Worm (Caenorhabditis elegans) whole organism, L2 larva: ENCODE data around the gene pqn-63.

ENCODE experiments used
- C34F6.9 ChIP-seq: fragments of 150-350 bp; optimal IDR thresholded peaks from 2 replicates; lab custom pipeline; 2014; ENCODE audit warnings: missing biosample characterization, missing genetic modification characterization
- F13H6.1 ChIP-seq: sonication (generic microtip); optimal IDR thresholded peaks from 2 replicates; lab custom pipeline; 2016; ENCODE audit warnings: missing genetic modification characterization, missing compliant biosample characterization
- R02D3.7 ChIP-seq: fragments of 150-350 bp; optimal IDR thresholded peaks from 2 replicates; lab custom pipeline; 2014; ENCODE audit warnings: missing biosample characterization, missing genetic modification characterization
- Y55F3AM.14 ChIP-seq: fragments of 200-800 bp; sonication (Bioruptor generic); optimal IDR thresholded peaks from 2 replicates; lab custom pipeline; 2018; ENCODE audit warnings: mild to moderate bottlenecking, missing genetic modification characterization, missing compliant biosample characterization
- ZK546.5 ChIP-seq: sonication (generic microtip); optimal IDR thresholded peaks from 2 replicates; lab custom pipeline; 2017; ENCODE audit warnings: missing biosample characterization, missing genetic modification characterization
- alr-1 ChIP-seq: fragments of 150-350 bp; optimal IDR thresholded peaks from 2 replicates; lab custom pipeline; 2014; ENCODE audit warnings: missing biosample characterization, missing genetic modification characterization
- aly-2 ChIP-seq: fragments of 150-350 bp; optimal IDR thresholded peaks from 2 replicates; lab custom pipeline; 2014; ENCODE audit warnings: missing biosample characterization, missing genetic modification characterization
- ama-1 ChIP-seq: fragments of 150-350 bp; optimal IDR thresholded peaks from 2 replicates; lab custom pipeline; 2018; ENCODE audit warnings: inconsistent platforms
- blmp-1 ChIP-seq: sonication (generic microtip); optimal IDR thresholded peaks from 2 replicates; lab custom pipeline; 2017; ENCODE audit warnings: missing genetic modification characterization, mild to moderate bottlenecking, missing compliant biosample characterization, antibody characterized with exemption, moderate library complexity; ENCODE audit not compliant: insufficient read depth
- ceh-16 ChIP-seq: fragments of 150-350 bp; optimal IDR thresholded peaks from 2 replicates; lab custom pipeline; 2014; ENCODE audit warnings: missing biosample characterization, missing genetic modification characterization
- ceh-82 ChIP-seq: fragments of 150-350 bp; optimal IDR thresholded peaks from 2 replicates; lab custom pipeline; 2014; ENCODE audit warnings: missing biosample characterization, missing genetic modification characterization
- crh-2 ChIP-seq: sonication (generic microtip); optimal IDR thresholded peaks from 2 replicates; lab custom pipeline; 2017; ENCODE audit warnings: missing biosample characterization, missing genetic modification characterization
- dmd-4 ChIP-seq: sonication (generic microtip); optimal IDR thresholded peaks from 2 replicates; lab custom pipeline; 2017; ENCODE audit warnings: missing biosample characterization, missing genetic modification characterization
- egl-27 ChIP-seq: sonication (generic microtip); optimal IDR thresholded peaks from 3 replicates; lab custom pipeline; 2017; ENCODE audit warnings: missing biosample characterization, missing genetic modification reagents, missing genetic modification characterization
- elt-1 ChIP-seq: fragments of 150-350 bp; optimal IDR thresholded peaks from 2 replicates; lab custom pipeline; 2014; ENCODE audit warnings: missing biosample characterization, missing genetic modification characterization
- elt-3 ChIP-seq: sonication (generic microtip); optimal IDR thresholded peaks from 2 replicates; lab custom pipeline; 2017; ENCODE audit warnings: missing biosample characterization, missing genetic modification characterization
- fos-1 ChIP-seq: fragments of 150-350 bp; optimal IDR thresholded peaks from 2 replicates; lab custom pipeline; 2014; ENCODE audit warnings: missing biosample characterization, missing genetic modification characterization
- gmeb-1 ChIP-seq: fragments of 150-350 bp; optimal IDR thresholded peaks from 2 replicates; lab custom pipeline; 2014; ENCODE audit warnings: missing biosample characterization, missing genetic modification characterization
- lin-11 ChIP-seq: fragments of 150-350 bp; sonication (generic microtip); optimal IDR thresholded peaks from 2 replicates; lab custom pipeline; 2014; ENCODE audit warnings: missing biosample characterization, missing genetic modification characterization, inconsistent platforms, mixed read lengths
- lin-13 ChIP-seq: fragments of 150-350 bp; optimal IDR thresholded peaks from 2 replicates; lab custom pipeline; 2014; ENCODE audit warnings: missing biosample characterization, missing genetic modification reagents, missing genetic modification characterization
- lin-39 ChIP-seq: fragments of 150-350 bp; optimal IDR thresholded peaks from 2 replicates; lab custom pipeline; 2014; ENCODE audit warnings: missing biosample characterization, missing genetic modification reagents, missing genetic modification characterization
- lsy-2 ChIP-seq, 2 experiments: fragments of 150-350 bp in 1 of 2; sonication (generic microtip) in 1 of 2; optimal IDR thresholded peaks; 2 replicates each; lab custom pipeline; 2014 to 2017; ENCODE audit warnings: missing biosample characterization in 2 of 2, missing genetic modification characterization in 2 of 2
- mab-5 ChIP-seq: fragments of 150-350 bp; optimal IDR thresholded peaks from 2 replicates; lab custom pipeline; 2014; ENCODE audit warnings: missing biosample characterization, missing genetic modification characterization
- mbf-1 ChIP-seq: sonication (generic microtip); optimal IDR thresholded peaks from 2 replicates; lab custom pipeline; 2017; ENCODE audit warnings: missing biosample characterization, missing genetic modification characterization
- mdl-1 ChIP-seq, 2 experiments: fragments of 150-350 bp in 1 of 2; sonication (generic microtip) in 1 of 2; optimal IDR thresholded peaks; 2 replicates each; lab custom pipeline; 2017; ENCODE audit warnings: missing biosample characterization in 2 of 2, missing genetic modification characterization in 2 of 2
- nhr-10 ChIP-seq: sonication (generic microtip); optimal IDR thresholded peaks from 2 replicates; lab custom pipeline; 2017; ENCODE audit warnings: missing biosample characterization, missing genetic modification characterization
- nhr-11 ChIP-seq: fragments of 150-350 bp; optimal IDR thresholded peaks from 2 replicates; lab custom pipeline; 2014; ENCODE audit warnings: missing biosample characterization, missing genetic modification characterization
- nhr-12 ChIP-seq: fragments of 150-350 bp; optimal IDR thresholded peaks from 2 replicates; lab custom pipeline; 2014; ENCODE audit warnings: missing biosample characterization, missing genetic modification characterization
- nhr-129 ChIP-seq: fragments of 150-350 bp; optimal IDR thresholded peaks from 2 replicates; lab custom pipeline; 2014; ENCODE audit warnings: missing biosample characterization, missing genetic modification characterization
- nhr-21 ChIP-seq: fragments of 150-350 bp; optimal IDR thresholded peaks from 2 replicates; lab custom pipeline; 2014; ENCODE audit warnings: missing biosample characterization, missing genetic modification characterization
- nhr-23 ChIP-seq: fragments of 150-350 bp; optimal IDR thresholded peaks from 2 replicates; lab custom pipeline; 2014; ENCODE audit warnings: missing biosample characterization, missing genetic modification reagents, missing genetic modification characterization
- nhr-237 ChIP-seq: fragments of 150-350 bp; optimal IDR thresholded peaks from 2 replicates; lab custom pipeline; 2014; ENCODE audit warnings: missing biosample characterization, missing genetic modification characterization
- nhr-25 ChIP-seq: fragments of 150-350 bp; sonication (generic microtip); optimal IDR thresholded peaks from 3 replicates; lab custom pipeline; 2014; ENCODE audit warnings: missing biosample characterization, missing genetic modification characterization
- nhr-6 ChIP-seq: fragments of 150-350 bp; optimal IDR thresholded peaks from 2 replicates; lab custom pipeline; 2014; ENCODE audit warnings: missing biosample characterization, missing genetic modification characterization
- peb-1 ChIP-seq: fragments of 150-350 bp; optimal IDR thresholded peaks from 2 replicates; lab custom pipeline; 2014; ENCODE audit warnings: missing biosample characterization, missing genetic modification characterization
- sem-4 ChIP-seq: fragments of 150-350 bp; optimal IDR thresholded peaks from 2 replicates; lab custom pipeline; 2014; ENCODE audit warnings: missing biosample characterization, missing genetic modification reagents, missing genetic modification characterization
- skn-1 ChIP-seq: sonication (generic microtip); optimal IDR thresholded peaks from 2 replicates; lab custom pipeline; 2017; ENCODE audit warnings: missing biosample characterization, missing genetic modification characterization
- sma-3 ChIP-seq: sonication (generic microtip); optimal IDR thresholded peaks from 2 replicates; lab custom pipeline; 2016; ENCODE audit warnings: missing genetic modification reagents, missing genetic modification characterization, missing compliant biosample characterization
- sma-9 ChIP-seq, 2 experiments: fragments of 150-350 bp in 1 of 2; sonication (generic microtip) in 1 of 2; optimal IDR thresholded peaks; 2 replicates each; lab custom pipeline; 2014 to 2016; ENCODE audit warnings: missing genetic modification characterization in 2 of 2, mild to moderate bottlenecking in 1 of 2, missing biosample characterization in 1 of 2, missing compliant biosample characterization in 1 of 2, missing genetic modification reagents in 1 of 2, moderate library complexity in 1 of 2
- snpc-4 ChIP-seq: fragments of 150-350 bp; optimal IDR thresholded peaks from 2 replicates; lab custom pipeline; 2014; ENCODE audit warnings: missing biosample characterization, missing genetic modification characterization
- unc-39 ChIP-seq: fragments of 150-350 bp; optimal IDR thresholded peaks from 2 replicates; lab custom pipeline; 2014; ENCODE audit warnings: missing biosample characterization, missing genetic modification characterization
- unc-55 ChIP-seq: fragments of 150-350 bp; sonication (generic microtip); optimal IDR thresholded peaks from 3 replicates; lab custom pipeline; 2014; ENCODE audit warnings: missing biosample characterization, missing genetic modification reagents, missing genetic modification characterization
- unc-62 ChIP-seq: fragments of 150-350 bp; optimal IDR thresholded peaks from 2 replicates; lab custom pipeline; 2014; ENCODE audit warnings: missing biosample characterization, missing genetic modification reagents, missing genetic modification characterization
- zag-1 ChIP-seq: fragments of 150-350 bp; optimal IDR thresholded peaks from 2 replicates; lab custom pipeline; 2014; ENCODE audit warnings: missing biosample characterization, missing genetic modification characterization
- ztf-1 ChIP-seq: fragments of 200-800 bp; sonication (Bioruptor generic); conservative IDR thresholded peaks from 2 replicates; pipeline ENCODE4 v1.3.6; 2022; ENCODE audit warnings: missing genetic modification characterization, missing compliant biosample characterization
- ztf-11 ChIP-seq: sonication (generic microtip); optimal IDR thresholded peaks from 2 replicates; lab custom pipeline; 2017; ENCODE audit warnings: missing biosample characterization, missing genetic modification characterization
- ztf-4 ChIP-seq: fragments of 150-350 bp; optimal IDR thresholded peaks from 2 replicates; lab custom pipeline; 2014; ENCODE audit warnings: missing biosample characterization, missing genetic modification characterization

The pqn-63 gene

DNA sequence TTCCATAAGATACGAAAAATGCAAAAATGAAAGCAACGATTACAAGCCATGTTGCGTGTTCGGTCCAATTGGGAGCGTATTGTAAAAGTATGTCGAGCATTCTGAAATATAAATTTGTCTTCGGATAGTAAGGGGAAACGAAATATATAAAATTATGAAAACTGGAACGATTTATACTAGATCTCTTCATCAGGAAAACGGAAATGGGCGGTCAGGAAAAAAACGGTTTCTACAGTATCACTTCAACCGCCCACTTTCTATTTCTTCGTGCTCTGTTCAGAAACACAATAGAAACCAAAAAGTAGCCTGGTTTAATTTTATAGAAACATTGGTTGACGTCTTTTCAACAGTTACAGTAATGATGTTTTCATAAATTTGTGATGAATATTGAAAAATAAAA lies 45.7 kb downstream of the pqn-63 start, which contains the start of gene pitr-4:
pitr-4 (minus strand) TSS at position 101 of the 400 bp plus-strand sequence.
- TF ChIP-seq C34F6.9 (tag; lab: Kevin White, UChicago) = no peak
- no peak for TF ChIP-seq fos-1 (tag; lab: Kevin White, UChicago)
- no peak for TF ChIP-seq nhr-10 (tag; lab: Kevin White, UChicago)
- no peak for TF ChIP-seq egl-27 (tag; lab: Kevin White, UChicago)
- no peak for TF ChIP-seq lin-13 (GFP tag; lab: Kevin White, UChicago)
- no peak for TF ChIP-seq crh-2
- no peak for TF ChIP-seq unc-55 (GFP tag; lab: Kevin White, UChicago)
- TF ChIP-seq, all 48 proteins: peak for 0

DNA sequence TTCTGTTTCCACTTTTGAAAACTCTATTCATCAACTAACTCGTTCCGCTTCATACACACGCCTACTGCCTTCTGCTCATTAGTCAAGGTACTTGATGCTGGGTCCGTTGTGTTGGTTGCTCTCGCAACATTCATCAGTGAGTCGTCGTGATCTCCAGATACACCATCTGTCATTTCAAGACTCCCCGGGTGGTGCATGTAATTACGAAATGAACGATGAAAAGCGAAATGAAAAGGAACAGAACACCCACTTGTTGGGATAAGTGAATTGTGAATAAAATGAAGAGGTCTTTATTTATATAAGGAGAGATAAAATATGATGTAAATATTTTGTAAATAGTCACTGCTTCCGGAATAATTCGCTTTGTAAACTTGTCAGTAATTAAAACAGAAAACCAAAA lies 48.1 kb downstream of the pqn-63 start:
- no peak for TF ChIP-seq nhr-21 (tag; lab: Kevin White, UChicago)

ce11 chrV:9664620-9665019 lies 48.8 kb downstream of the pqn-63 start:
- TF ChIP-seq gmeb-1 (tag; lab: Kevin White, UChicago) = no peak
- TF ChIP-seq ZK546.5 = no peak
- TF ChIP-seq dmd-4 (tag; lab: Kevin White, UChicago) = no peak
- TF ChIP-seq lsy-2 (tag; optimal IDR thresholded peaks at IDR 0.05; lab: Kevin White, UChicago) = no peak
- no peak for TF ChIP-seq crh-2
- peak in 1 of 2 experiments; percentile 42 for TF ChIP-seq mdl-1 (tag; optimal IDR thresholded peaks at IDR 0.05; lab: Kevin White, UChicago)
- TF ChIP-seq ceh-82 (tag; lab: Kevin White, UChicago) = no peak
- TF ChIP-seq F13H6.1 (tag; lab: Kevin White, UChicago) = no peak
- no peak for TF ChIP-seq elt-1 (tag; lab: Kevin White, UChicago)
- TF ChIP-seq sem-4 (tag; lab: Kevin White, UChicago) = no peak
- peak; percentile 10 for TF ChIP-seq nhr-6 (tag; lab: Kevin White, UChicago)
- TF ChIP-seq nhr-25 (tag; lab: Kevin White, UChicago) = no peak
- no peak for TF ChIP-seq skn-1 (tag; lab: Kevin White, UChicago)
- no peak for TF ChIP-seq R02D3.7 (tag; lab: Kevin White, UChicago)
- peak; percentile 51 for TF ChIP-seq lin-11 (tag; lab: Kevin White, UChicago)
- TF ChIP-seq snpc-4 (tag; lab: Kevin White, UChicago) = no peak
- no peak for TF ChIP-seq mbf-1 (tag; lab: Kevin White, UChicago)
- TF ChIP-seq nhr-11 (tag; lab: Kevin White, UChicago) = no peak
- TF ChIP-seq fos-1 (tag; lab: Kevin White, UChicago) = no peak
- no peak for TF ChIP-seq ztf-4
- TF ChIP-seq nhr-12 (tag; lab: Kevin White, UChicago) = no peak
- no peak for TF ChIP-seq ceh-16
- no peak for TF ChIP-seq blmp-1
- peak; percentile 73 for TF ChIP-seq unc-55 (GFP tag; lab: Kevin White, UChicago)
- TF ChIP-seq sma-3 (GFP tag; lab: Kevin White, UChicago) = no peak
- no peak for TF ChIP-seq peb-1 (tag; lab: Kevin White, UChicago)
- TF ChIP-seq zag-1 (tag; lab: Kevin White, UChicago) = peak; percentile 72
- no peak for TF ChIP-seq alr-1 (tag; lab: Kevin White, UChicago)
- TF ChIP-seq ztf-11 = no peak
- TF ChIP-seq unc-62 (GFP tag; lab: Kevin White, UChicago) = no peak
- no peak for TF ChIP-seq lin-39 (tag; lab: Kevin White, UChicago)
- no peak for TF ChIP-seq nhr-10 (tag; lab: Kevin White, UChicago)
- TF ChIP-seq nhr-129 (tag; lab: Kevin White, UChicago) = peak; percentile 64
- peak; percentile 54 for TF ChIP-seq mab-5
- no peak for TF ChIP-seq nhr-237 (tag; lab: Kevin White, UChicago)
- peak; percentile 28 for TF ChIP-seq unc-39 (tag; lab: Kevin White, UChicago)
- peak; percentile 59 for TF ChIP-seq sma-9 (GFP tag; optimal IDR thresholded peaks at IDR 0.05; lab: Kevin White, UChicago)
- TF ChIP-seq sma-9 (tag; optimal IDR thresholded peaks at IDR 0.05; lab: Kevin White, UChicago) = no peak
- peak; percentile 39 for TF ChIP-seq Y55F3AM.14 (GFP tag; lab: Kevin White, UChicago)
- TF ChIP-seq lin-13 (GFP tag; lab: Kevin White, UChicago) = no peak
- no peak for TF ChIP-seq elt-3 (tag; lab: Kevin White, UChicago)
- no peak for TF ChIP-seq ztf-1 (GFP tag; lab: Robert Waterston, UW)
- no peak for TF ChIP-seq aly-2 (tag; lab: Kevin White, UChicago)
- no peak for TF ChIP-seq ama-1 (lab: Kevin White, UChicago)
- no peak for TF ChIP-seq nhr-23
- TF ChIP-seq C34F6.9 (tag; lab: Kevin White, UChicago) = peak; percentile 78
